Fruit fly (Drosophila melanogaster) whole organism: ENCODE measurements around the gene CG13295.

Experiments used
- CG8478 ChIP-seq: fragments of >200 bp; optimal IDR thresholded peaks from 2 replicates; lab custom pipeline; 2018; ENCODE audit warnings: inconsistent platforms
- Dll ChIP-seq: fragments of >200 bp; optimal IDR thresholded peaks from 2 replicates; lab custom pipeline; 2017
- EcR ChIP-seq, 2 experiments: fragments of >200 bp; optimal IDR thresholded peaks; 2 replicates each; lab custom pipeline; 2017; ENCODE audit warnings: missing biosample characterization in 2 of 2, missing genetic modification characterization in 2 of 2, missing genetic modification reagents in 2 of 2
- pan ChIP-seq: fragments of >200 bp; optimal IDR thresholded peaks from 2 replicates; lab custom pipeline; 2017
- psq ChIP-seq: fragments of >200 bp; optimal IDR thresholded peaks from 2 replicates; lab custom pipeline; 2017
- usp ChIP-seq: fragments of >200 bp; optimal IDR thresholded peaks from 2 replicates; lab custom pipeline; 2017; ENCODE audit warnings: missing biosample characterization, missing genetic modification characterization, mixed read lengths

dm6 chr3L:6036811-6037210 is 38.2 kb downstream of the CG13295 start, which contains the start of gene CG6462:
- TF ChIP-seq CG8478 (lab: Kevin White, UChicago) (no peak), pan (lab: Kevin White, UChicago) (no peak), psq (no peak), EcR (GFP tag; optimal IDR thresholded peaks at IDR 0.05; lab: Kevin White, UChicago) (no peak), usp (GFP tag; lab: Kevin White, UChicago) (no peak), Dll (lab: Kevin White, UChicago) (no peak)
